Fruit fly (Drosophila melanogaster) whole organism: ENCODE measurements around the gene Inx3.

ENCODE experiments used
- Dll ChIP-seq: fragments of >200 bp; optimal IDR thresholded peaks from 2 replicates; lab custom pipeline; 2017
- EcR ChIP-seq, 2 experiments: fragments of >200 bp; optimal IDR thresholded peaks; 2 replicates each; lab custom pipeline; 2017; ENCODE audit warnings: missing biosample characterization in 2 of 2, missing genetic modification characterization in 2 of 2, missing genetic modification reagents in 2 of 2
- pan ChIP-seq: fragments of >200 bp; optimal IDR thresholded peaks from 2 replicates; lab custom pipeline; 2017
- psq ChIP-seq: fragments of >200 bp; optimal IDR thresholded peaks from 2 replicates; lab custom pipeline; 2017
- usp ChIP-seq: fragments of >200 bp; optimal IDR thresholded peaks from 2 replicates; lab custom pipeline; 2017; ENCODE audit warnings: missing biosample characterization, missing genetic modification characterization, mixed read lengths

DNA sequence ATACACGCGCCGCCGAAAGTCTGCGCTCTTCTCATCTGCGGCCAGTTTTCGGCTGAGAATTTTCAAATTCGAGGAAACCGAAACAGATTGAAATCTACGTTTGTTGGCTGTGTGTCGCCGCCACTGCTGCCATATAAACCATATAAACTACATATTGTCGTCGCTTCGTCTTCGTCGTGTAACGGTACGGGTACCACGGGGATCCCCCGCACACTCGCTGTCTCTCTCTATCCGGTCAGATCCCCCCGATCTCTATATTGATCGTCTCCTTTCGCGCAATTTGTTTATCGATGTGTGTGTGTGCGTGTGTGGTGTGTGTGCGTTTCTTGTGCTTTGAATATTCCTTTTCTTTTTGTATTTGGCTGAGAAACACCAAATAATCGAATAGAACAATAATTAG is 44.1 kb upstream of the Inx3 start:
- no peak for TF ChIP-seq Dll (lab: Kevin White, UChicago)
- no peak for TF ChIP-seq usp
- no peak for TF ChIP-seq pan
- TF ChIP-seq EcR (GFP tag; optimal IDR thresholded peaks at IDR 0.05; lab: Kevin White, UChicago) = no peak
- no peak for TF ChIP-seq psq (lab: Kevin White, UChicago)
